Worm (Caenorhabditis elegans) whole organism, mixed stage, embryonic: ENCODE measurements around the gene H23L24.4.

Experiments
- blmp-1 ChIP-seq: fragments of 150-350 bp; optimal IDR thresholded peaks from 2 replicates; lab custom pipeline; 2014; ENCODE audit warnings: missing biosample characterization, missing genetic modification characterization
- ceh-39 ChIP-seq: fragments of 150-350 bp; optimal IDR thresholded peaks from 2 replicates; lab custom pipeline; 2014; ENCODE audit warnings: missing biosample characterization, missing genetic modification characterization
- hlh-1 ChIP-seq: fragments of 150-350 bp; optimal IDR thresholded peaks from 2 replicates; lab custom pipeline; 2014; ENCODE audit warnings: missing biosample characterization, missing genetic modification reagents, missing genetic modification characterization
- lin-13 ChIP-seq: fragments of 150-350 bp; optimal IDR thresholded peaks from 2 replicates; lab custom pipeline; 2014; ENCODE audit warnings: missing biosample characterization, missing genetic modification characterization
- lsy-2 ChIP-seq: fragments of 150-350 bp; optimal IDR thresholded peaks from 2 replicates; lab custom pipeline; 2014; ENCODE audit warnings: missing biosample characterization, missing genetic modification characterization
- nhr-2 ChIP-seq: fragments of 150-350 bp; optimal IDR thresholded peaks from 2 replicates; lab custom pipeline; 2014; ENCODE audit warnings: missing biosample characterization, missing genetic modification characterization
- nhr-237 ChIP-seq: fragments of 150-350 bp; optimal IDR thresholded peaks from 2 replicates; lab custom pipeline; 2014; ENCODE audit warnings: missing biosample characterization, missing genetic modification characterization
- nhr-28 ChIP-seq: fragments of 150-350 bp; optimal IDR thresholded peaks from 2 replicates; lab custom pipeline; 2014; ENCODE audit warnings: missing biosample characterization, missing genetic modification characterization
- pha-4 ChIP-seq: fragments of 150-350 bp; optimal IDR thresholded peaks from 2 replicates; lab custom pipeline; 2018; ENCODE audit warnings: missing biosample characterization, missing genetic modification reagents, missing genetic modification characterization
- ztf-11 ChIP-seq: fragments of 150-350 bp; optimal IDR thresholded peaks from 2 replicates; lab custom pipeline; 2014; ENCODE audit warnings: missing biosample characterization, missing genetic modification characterization

DNA sequence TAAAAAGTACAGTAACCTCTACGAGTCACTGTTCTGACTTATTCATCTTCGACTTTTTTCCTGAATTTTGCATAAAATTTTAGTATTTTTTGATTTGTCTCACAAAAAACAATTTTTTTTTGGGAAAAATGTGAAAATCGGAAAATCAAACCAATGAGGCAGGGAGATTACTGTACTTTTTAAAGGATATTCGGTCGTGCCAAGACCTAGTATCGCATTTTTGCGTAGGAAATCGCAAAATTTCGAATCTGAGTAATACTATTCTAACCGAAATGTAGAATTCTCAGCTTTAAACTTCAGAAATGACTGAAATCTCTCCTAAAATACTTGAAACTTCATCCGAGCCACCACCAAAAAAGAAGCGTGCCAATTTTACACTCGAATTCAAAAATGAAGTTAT is 32.4 kb upstream of the H23L24.4 start, which contains the start of gene F21D5.4:
- TF ChIP-seq blmp-1 (tag; lab: Kevin White, UChicago) (no peak), ceh-39 (tag; lab: Kevin White, UChicago) (no peak), nhr-237 (tag; lab: Kevin White, UChicago) (no peak), pha-4 (no peak), nhr-28 (no peak), lin-13 (tag; lab: Kevin White, UChicago) (no peak), ztf-11 (tag; lab: Kevin White, UChicago) (no peak), lsy-2 (tag; lab: Kevin White, UChicago) (no peak), nhr-2 (tag; lab: Kevin White, UChicago) (no peak), hlh-1 (no peak)
